Worm (Caenorhabditis elegans): Measurements from ENCODE around the gene Y55B1BL.2.

DNA sequence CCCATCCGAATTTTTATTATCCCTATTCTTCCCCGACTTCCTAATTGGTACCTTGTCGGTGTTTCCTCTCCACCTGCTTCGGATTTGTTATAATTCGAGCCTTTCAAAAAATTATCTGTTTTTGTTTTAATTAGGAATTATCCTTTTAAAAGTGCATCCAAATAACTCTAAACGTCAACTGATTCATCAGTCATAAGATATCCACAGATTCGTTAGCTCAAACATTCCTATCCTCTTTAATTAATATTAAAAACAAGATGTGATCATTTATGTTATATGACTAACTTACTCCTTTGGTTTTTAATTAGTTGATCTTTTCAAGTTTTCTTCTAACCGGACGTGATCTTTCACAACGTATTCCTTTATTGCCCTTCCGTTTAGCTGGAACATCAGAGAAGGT, 44.3 kb downstream of the Y55B1BL.2 start:
- TF ChIP-seq pqm-1 (tag; optimal IDR thresholded peaks at IDR 0.05) (no peak), ceh-2 (tag; optimal IDR thresholded peaks at IDR 0.05) (no peak), pha-4 (tag; optimal IDR thresholded peaks at IDR 0.05) (no peak), fkh-10 (GFP tag; optimal IDR thresholded peaks at IDR 0.05) (no peak), ama-1 (optimal IDR thresholded peaks at IDR 0.05) (no peak), rnt-1 (tag; optimal IDR thresholded peaks at IDR 0.05) (no peak), dve-1 (tag; optimal IDR thresholded peaks at IDR 0.05) (no peak)
